Fruit fly (Drosophila melanogaster): Measurements from ENCODE around the gene NLaz.

NLaz gene

DNA sequence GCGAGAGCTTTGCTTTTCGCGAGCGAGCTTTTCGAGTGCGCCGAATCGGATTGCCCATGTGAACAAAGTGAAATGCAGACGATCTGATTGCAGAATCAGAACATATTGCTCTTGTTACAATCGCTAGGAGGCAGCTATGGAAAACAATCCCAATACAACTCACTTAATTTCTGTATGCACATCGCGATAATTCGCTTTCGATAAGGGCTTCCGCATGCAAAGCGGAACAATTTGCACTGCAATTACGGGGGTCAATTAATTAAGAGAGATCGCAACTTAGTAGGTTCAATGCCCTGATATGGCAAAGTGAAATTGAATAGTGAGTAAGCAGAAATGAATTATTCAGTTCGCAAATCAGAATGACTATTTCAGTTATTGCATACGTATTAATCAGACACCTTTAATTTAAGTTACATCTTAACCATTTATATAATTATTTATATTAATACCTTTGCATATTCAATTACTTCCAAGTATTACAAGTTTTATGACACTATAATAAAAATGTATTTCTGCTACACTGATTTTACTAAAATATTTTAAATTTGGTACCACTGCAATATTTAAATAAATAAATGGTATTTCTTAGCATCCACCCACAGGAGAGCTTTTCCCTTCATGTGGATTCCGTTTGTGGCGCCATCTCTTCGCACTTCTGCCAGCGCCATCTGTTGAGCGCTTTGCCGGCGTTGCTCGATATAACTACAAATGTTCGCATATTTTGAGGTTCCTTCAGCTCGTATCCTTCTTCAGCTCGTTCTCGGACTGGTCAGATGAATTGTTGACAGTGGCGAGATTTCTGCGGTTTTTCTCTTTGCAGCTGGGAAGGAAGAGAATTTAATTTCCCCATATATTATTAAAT lies at the start of gene NLaz:
NLaz (minus strand) TSS at position 51 of the 862 bp plus-strand sequence.
- no peak for TF ChIP-seq noc (tag; optimal IDR thresholded peaks at IDR 0.05)

DNA sequence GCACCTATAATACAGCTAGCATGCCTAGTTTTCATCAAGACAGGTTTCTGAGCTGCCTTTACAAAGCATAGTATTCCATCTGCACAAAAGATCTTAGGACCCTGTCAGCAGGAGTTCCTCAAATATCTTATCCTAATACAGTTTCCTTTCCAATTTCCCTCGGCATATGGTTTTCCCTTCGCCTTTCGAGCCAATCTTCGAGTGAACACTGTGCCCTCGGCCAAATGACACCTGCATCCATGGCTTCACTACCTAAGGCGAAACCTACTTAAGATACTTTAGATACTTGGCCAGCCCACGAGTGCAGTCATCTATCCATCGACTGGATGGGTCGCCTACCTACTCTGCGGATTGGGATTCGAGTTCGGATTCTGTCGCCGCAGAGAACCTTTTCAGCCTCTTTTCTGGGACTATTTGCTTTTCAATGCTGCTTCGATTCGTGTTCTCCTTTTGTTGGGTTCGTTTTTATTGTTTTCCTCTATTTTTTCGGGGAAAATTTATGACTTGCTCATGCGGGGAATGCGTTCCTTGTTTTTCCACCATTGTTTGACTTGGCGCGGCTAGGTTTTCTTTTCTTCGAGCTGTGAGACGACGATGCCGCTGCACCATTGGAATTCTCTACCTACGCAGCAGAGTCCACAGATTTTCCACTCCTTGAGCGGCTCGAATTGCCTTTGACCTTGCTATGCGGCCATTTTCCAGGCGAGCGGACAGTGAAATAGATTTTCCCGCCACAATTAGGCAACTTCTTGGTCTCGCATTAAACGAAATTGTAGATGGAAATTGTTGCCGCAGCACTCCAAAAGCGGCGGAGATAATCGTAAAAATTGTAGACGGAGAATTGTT lies 49.4 kb upstream of the NLaz start:
- no peak for TF ChIP-seq noc (tag; optimal IDR thresholded peaks at IDR 0.05)

DNA sequence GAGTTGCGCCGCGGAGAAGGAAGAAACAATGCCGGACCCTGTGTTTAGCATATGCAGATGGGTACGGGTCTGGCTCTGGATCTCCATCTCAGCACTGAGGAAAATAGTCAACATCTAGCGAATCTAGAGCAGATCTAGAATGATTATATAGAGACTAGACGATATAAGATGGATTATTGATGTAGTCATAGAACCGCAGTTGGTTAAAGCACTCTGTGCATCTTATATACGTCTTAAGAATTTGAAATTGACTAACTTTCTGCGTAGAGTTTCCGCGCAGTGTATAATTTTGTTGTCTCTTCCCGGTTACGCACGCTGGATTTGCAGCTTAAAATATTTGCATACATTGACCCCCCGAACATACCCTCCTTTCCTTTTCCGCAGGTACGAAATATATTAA lies 48.1 kb upstream of the NLaz start:
- TF ChIP-seq noc (tag; optimal IDR thresholded peaks at IDR 0.05), result no peak

DNA sequence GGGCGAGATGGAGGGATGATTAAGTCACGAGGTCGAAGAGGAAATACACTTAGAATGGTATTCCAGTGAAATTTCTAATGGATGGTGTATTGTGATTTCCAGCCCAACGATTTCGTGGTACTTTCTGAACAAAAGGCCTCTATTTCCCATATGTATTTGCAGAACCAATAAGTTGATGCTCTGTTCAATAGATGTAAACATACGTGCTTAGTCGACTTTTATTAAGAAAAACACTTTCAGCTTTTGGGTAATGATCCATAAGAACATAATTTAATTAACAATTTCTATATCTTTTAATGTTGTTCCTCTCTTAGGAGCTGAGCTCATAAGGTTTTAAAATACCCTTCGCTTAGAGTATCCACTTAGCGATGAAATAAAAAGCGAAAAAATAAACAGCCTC lies 44.0 kb upstream of the NLaz start:
- no peak for TF ChIP-seq noc (tag; optimal IDR thresholded peaks at IDR 0.05)

DNA sequence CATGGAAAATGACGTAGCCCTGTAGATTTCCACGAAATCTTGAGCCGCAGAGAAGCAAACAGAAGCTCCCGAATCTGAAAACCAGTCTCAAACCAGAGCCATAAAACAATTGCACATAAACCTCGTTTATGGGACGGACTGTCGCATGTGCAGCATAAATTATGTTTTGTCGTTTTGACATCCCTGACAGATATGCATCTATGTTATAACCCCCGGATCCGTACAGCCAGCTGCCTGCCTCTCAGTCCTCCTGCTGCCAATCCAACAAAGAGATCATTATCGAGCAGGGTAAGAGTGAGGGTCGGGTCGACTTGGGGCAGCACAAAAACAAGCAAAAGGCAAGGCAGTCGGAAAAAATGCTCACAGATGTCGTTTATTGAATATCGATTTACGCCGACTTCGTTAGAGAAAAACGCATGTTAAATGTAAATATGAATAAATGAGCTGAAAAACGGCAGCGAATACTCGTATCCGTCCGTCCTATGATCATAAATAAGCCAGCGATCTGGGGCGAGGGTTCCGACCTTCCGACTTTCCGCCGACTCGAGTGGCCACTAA lies 43.4 kb upstream of the NLaz start:
- TF ChIP-seq noc (tag; optimal IDR thresholded peaks at IDR 0.05), result no peak

DNA sequence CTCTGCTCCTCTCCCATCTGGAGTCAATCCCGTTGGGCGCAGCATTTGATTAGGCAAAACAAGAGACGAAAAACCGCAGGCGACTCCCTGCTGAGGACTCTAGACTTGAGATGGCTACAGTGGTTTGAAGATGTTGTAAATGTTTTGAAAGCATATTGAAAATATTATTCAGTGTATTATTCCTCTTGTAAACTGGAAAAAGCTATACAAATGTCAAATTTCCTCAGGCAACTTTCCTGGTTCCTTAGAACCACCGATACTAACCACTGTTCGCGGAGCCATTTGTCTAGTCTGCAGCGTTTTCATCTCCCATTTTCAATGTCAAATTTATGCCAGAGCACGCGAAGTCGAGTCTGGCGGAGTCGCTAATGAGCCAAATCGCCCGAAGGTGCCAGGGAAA lies 41.1 kb upstream of the NLaz start:
- TF ChIP-seq noc (tag; optimal IDR thresholded peaks at IDR 0.05), result no peak

DNA sequence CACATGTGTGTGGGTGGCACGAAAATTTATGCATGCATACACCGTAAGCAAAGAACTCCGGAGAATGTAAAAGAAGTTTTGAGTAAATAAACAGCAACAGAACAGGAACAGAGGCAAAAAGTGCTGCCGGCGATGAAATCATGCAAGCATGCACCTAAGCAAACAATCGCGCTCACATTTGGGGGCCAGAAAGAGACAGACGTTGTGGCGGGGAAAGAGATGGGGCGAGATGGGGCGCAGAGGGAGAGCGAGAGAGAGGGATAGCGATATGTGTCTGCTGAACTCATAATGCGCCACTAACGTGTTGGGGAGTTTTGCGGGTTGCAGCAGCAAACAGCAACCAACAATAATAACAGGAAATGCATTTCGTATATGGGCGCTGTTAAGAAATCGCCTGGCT lies 37.8 kb upstream of the NLaz start:
- no peak for TF ChIP-seq noc (tag; optimal IDR thresholded peaks at IDR 0.05)

DNA sequence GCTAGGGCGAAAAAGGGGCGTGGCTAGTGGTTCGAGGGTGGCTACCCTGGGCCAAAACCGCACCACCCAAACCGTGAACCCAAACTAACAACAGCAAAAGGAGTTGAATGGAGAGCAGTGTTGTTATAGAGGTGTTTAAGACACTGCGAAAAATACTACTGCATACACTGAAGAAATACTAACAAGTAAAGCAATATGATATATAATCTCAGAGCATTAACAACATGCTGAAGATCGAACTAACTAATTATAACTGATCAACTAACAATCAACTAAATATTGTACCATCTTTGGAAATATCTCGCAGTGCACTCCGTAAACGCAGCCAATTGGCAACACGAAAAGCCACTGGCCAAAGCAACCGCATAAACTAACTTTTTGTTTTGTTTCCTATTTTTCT lies 32.0 kb upstream of the NLaz start:
- no peak for TF ChIP-seq noc (tag; optimal IDR thresholded peaks at IDR 0.05)

DNA sequence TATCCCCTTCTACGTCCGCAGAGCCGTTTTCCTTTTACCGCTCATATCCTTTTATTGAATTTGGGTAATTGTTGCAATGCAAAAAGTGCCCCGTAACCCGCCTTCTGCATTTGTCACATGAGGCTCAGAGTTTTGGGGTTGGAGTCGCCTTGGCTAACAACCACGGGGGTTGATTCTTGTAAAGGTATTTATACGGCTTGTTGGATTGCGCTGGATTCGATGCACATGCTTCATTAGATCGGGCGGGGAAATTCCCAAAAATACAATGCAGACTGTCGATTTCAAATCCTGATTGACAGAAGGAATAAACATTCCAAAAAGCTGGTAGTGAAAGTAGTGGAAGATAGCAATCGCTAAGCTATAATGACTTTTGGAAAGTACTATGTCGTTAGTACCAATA lies 28.6 kb upstream of the NLaz start:
- no peak for TF ChIP-seq noc (tag; optimal IDR thresholded peaks at IDR 0.05)

DNA sequence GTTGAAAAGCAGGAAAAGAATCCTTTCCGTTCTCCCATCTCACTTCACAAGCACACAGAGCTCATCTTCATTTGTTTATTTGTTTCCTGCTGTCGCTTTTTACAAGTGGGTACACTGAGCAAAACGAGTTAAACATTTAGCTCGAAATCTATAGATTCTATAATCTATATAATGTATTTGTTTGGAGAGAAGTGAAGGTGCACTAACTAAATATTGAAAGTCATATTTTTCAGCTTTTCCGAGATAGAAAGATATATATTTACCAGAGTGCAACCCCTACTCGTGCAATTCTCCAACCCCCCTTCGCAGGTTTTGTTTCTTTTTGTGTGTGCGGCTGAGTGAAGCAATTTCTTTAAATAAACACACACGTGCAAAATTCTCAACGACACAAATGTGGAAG lies 26.2 kb upstream of the NLaz start:
- TF ChIP-seq noc (tag; optimal IDR thresholded peaks at IDR 0.05), result no peak

DNA sequence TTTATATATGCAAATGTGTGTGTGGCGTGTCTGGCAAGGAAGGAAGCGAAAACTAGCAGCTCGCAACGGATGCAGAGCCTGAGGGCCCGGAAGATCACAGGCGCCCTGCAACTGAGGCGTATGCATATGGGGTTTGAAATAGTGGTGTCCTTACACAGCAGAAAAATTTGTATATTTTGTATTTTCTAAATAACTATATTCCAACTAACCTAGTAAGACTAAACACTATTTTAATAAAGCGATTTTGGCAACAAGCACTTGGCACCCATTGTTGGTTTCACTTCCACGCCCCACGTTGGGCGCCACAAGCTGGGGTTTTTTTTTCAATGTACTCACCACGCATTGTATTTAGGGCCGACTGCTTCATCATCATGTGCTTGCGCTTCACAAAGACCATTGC lies 24.9 kb upstream of the NLaz start:
- TF ChIP-seq noc (tag; optimal IDR thresholded peaks at IDR 0.05), result no peak

DNA sequence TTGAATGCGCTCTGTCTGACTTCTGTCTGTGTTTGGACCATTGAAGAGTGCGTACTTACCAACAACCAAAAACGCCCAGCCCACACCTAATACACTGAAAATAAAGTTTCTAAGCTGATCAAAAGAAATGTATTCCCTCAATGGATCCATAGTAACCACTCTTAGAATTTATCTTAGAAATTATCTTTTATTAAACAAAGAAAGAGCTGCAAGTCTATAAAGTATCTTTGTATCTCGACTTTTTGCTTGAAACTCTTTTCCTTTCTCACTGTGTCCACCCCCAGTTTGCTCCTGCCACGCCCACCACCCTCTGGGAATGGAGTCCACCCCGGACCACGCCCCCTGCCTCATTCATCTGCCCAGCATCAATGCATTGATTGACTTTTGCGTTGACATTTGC lies 16.0 kb upstream of the NLaz start:
- no peak for TF ChIP-seq noc (tag; optimal IDR thresholded peaks at IDR 0.05)

DNA sequence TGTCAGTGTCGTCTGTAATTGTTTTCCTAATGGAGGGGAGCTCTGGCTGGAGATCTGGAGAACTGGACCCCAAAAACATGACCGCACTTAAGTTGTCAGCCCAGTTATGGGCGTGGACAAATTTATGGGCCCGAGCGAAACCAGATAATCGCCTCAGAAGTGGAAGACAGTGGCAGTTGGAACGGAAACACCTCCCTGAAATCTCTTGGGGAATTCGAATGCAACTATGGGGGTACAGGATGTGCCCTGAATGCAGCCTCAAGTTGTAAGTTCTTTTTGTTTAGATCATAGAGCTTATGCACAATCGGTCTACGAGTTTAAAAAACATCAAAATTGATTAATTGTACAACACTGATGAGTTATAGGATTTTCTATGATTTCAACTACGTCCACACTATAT lies 6.1 kb upstream of the NLaz start, which contains the start of gene CG14346:
CG14346 (plus strand) TSS at position 301 of the 400 bp plus-strand sequence.
- no peak for TF ChIP-seq noc (tag; optimal IDR thresholded peaks at IDR 0.05)

DNA sequence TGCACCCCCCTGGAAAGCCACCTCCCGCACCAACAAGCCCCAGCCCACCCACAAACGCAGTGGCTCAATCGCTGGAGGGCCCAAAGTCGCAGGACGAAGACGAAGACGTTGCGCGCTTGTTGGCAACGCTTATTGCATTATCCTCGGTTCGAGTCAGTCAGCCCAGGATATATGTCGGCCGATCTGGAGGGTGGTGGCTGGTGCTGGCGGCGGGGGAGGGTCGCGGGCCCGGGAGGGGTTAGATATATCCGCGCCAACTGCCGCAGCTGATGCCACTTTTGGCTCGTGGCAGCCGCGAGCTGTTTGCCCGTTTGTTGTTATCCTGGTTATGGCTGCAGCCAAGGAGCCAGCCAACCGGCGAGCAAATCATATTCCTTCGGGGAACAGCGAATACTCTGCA lies 3.4 kb upstream of the NLaz start:
- TF ChIP-seq noc (tag; optimal IDR thresholded peaks at IDR 0.05), result no peak

DNA sequence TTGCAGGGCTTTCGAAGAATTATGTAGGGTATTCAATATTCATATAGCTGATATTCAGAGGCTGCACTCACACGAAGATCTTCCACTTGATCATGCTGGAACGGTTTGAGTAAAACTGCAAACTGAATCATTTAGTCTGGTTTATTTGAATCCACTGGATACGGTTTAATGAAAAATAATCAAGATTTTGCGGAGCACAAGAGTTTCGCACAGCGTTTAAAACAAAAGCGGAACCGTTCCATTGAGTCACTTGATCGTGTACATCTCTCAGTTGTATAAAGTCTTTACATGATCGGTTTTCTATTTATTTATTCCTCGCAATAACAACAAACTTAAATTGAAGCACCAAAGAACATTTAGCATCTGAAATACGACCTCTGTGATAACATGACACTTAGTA lies 1.9 kb downstream of the NLaz start, which contains the start of gene CG31659:
CG31659 (minus strand) TSS at position 101 of the 400 bp plus-strand sequence.
- TF ChIP-seq noc (tag; optimal IDR thresholded peaks at IDR 0.05), result no peak

DNA sequence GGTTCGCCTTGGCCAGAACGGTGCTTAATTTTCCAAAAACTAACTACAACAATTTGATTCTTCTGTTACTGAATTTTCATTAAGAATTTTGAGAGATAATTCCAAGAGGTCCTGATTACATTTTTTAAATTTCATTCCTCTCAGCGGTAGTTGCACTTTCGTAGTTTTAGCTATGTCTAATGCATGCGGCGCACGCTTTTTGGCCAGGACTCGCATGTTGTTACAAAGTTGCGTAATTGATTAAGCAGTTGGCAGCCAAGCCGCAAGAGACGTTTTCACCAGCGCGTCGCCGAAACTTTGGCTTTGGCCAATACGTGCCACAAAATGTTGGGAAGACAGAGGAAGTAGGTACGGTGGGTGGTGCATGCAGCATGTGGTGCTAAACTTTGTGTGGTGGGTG lies 5.8 kb downstream of the NLaz start, which contains the start of gene CG5565:
CG5565 (minus strand) TSS at position 101 of the 400 bp plus-strand sequence.
- no peak for TF ChIP-seq noc (tag; optimal IDR thresholded peaks at IDR 0.05)
